Fruit fly (Drosophila melanogaster) whole organism, embryonic: ENCODE data around the gene MtnF.

Source experiments
- Blimp-1 ChIP-seq: fragments of 200-800 bp; sonication (Bioruptor generic); optimal IDR thresholded peaks from 3 replicates; lab custom pipeline; 2018; ENCODE audit warnings: missing biosample characterization, missing genetic modification characterization, mild to moderate bottlenecking, moderate library complexity, missing genetic modification reagents
- CG10321 ChIP-seq: fragments of 200-800 bp; sonication (Bioruptor generic); IDR thresholded peaks from 2 replicates; pipeline ENCODE4 v1.3.6; 2022; ENCODE audit warnings: missing biosample characterization, missing genetic modification characterization
- CG11093 ChIP-seq: fragments of 200-800 bp; sonication (Bioruptor generic); IDR thresholded peaks from 3 replicates; pipeline ENCODE4 v1.3.6; 2022; ENCODE audit warnings: missing biosample characterization, missing genetic modification characterization
- CG12299 ChIP-seq: fragments of 200-800 bp; sonication (Bioruptor generic); optimal IDR thresholded peaks from 2 replicates; lab custom pipeline; 2018; ENCODE audit warnings: missing biosample characterization, mild to moderate bottlenecking, missing genetic modification characterization
- CG12769 ChIP-seq: fragments of 200-800 bp; sonication (Bioruptor generic); optimal IDR thresholded peaks from 2 replicates; lab custom pipeline; 2019; ENCODE audit warnings: missing biosample characterization, mild to moderate bottlenecking, missing genetic modification characterization, moderate library complexity
- CG13296 ChIP-seq: fragments of 200-800 bp; sonication (Bioruptor generic); optimal IDR thresholded peaks from 3 replicates; lab custom pipeline; 2018; ENCODE audit warnings: missing biosample characterization, mild to moderate bottlenecking, missing genetic modification characterization
- CG13424 ChIP-seq: fragments of 200-800 bp; sonication (Bioruptor generic); optimal IDR thresholded peaks from 2 replicates; lab custom pipeline; 2019; ENCODE audit warnings: missing biosample characterization, mild to moderate bottlenecking, missing genetic modification characterization, moderate library complexity
- CG15269 ChIP-seq: fragments of 200-800 bp; sonication (Bioruptor generic); optimal IDR thresholded peaks from 2 replicates; lab custom pipeline; 2018; ENCODE audit warnings: missing biosample characterization, mild to moderate bottlenecking, missing genetic modification characterization, moderate library complexity
- CG15696 ChIP-seq: fragments of 200-800 bp; sonication (Bioruptor generic); optimal IDR thresholded peaks from 2 replicates; lab custom pipeline; 2019; ENCODE audit warnings: missing biosample characterization, mild to moderate bottlenecking, missing genetic modification characterization, moderate library complexity
- CG1603 ChIP-seq: fragments of 200-800 bp; sonication (Bioruptor generic); optimal IDR thresholded peaks from 2 replicates; lab custom pipeline; 2019; ENCODE audit warnings: missing biosample characterization, mild to moderate bottlenecking, missing genetic modification characterization, moderate library complexity
- CG17186 ChIP-seq: fragments of 200-800 bp; sonication (Bioruptor generic); optimal IDR thresholded peaks from 3 replicates; lab custom pipeline; 2017; ENCODE audit warnings: missing biosample characterization, missing genetic modification reagents, missing genetic modification characterization
- CG17912 ChIP-seq: fragments of 200-800 bp; sonication (Bioruptor generic); optimal IDR thresholded peaks from 2 replicates; lab custom pipeline; 2018; ENCODE audit warnings: missing biosample characterization, mild to moderate bottlenecking, missing genetic modification characterization
- CG2199 ChIP-seq: fragments of 200-800 bp; sonication (Bioruptor generic); IDR thresholded peaks from 3 replicates; pipeline ENCODE4 v1.3.6; 2022; ENCODE audit warnings: missing biosample characterization, missing genetic modification characterization
- CG2712 ChIP-seq: fragments of 200-800 bp; optimal IDR thresholded peaks from 3 replicates; lab custom pipeline; 2019; ENCODE audit warnings: missing biosample characterization, mild to moderate bottlenecking, missing genetic modification characterization, moderate library complexity
- CG33213 ChIP-seq: fragments of 200-800 bp; sonication (Bioruptor generic); optimal IDR thresholded peaks from 3 replicates; lab custom pipeline; 2016; ENCODE audit warnings: missing biosample characterization, missing genetic modification characterization
- CG3726 ChIP-seq: fragments of 200-800 bp; sonication (Bioruptor generic); IDR thresholded peaks from 3 replicates; pipeline ENCODE4, ENCODE4 v1.3.6; 2022; ENCODE audit warnings: missing biosample characterization, missing genetic modification characterization
- CG6654 ChIP-seq: fragments of 200-800 bp; sonication (Bioruptor generic); optimal IDR thresholded peaks from 2 replicates; lab custom pipeline; 2017; ENCODE audit warnings: missing biosample characterization, mild to moderate bottlenecking, missing genetic modification characterization
- CG6813 ChIP-seq: fragments of 200-800 bp; sonication (Bioruptor generic); optimal IDR thresholded peaks from 2 replicates; lab custom pipeline; 2017; ENCODE audit warnings: missing biosample characterization, missing genetic modification characterization, mild to moderate bottlenecking, moderate library complexity, missing genetic modification reagents
- CTCF ChIP-seq: fragments of 200-800 bp; sonication (Bioruptor generic); optimal IDR thresholded peaks from 2 replicates; lab custom pipeline; 2017; ENCODE audit warnings: missing biosample characterization, mild to moderate bottlenecking, missing genetic modification characterization, moderate library complexity
- D19A ChIP-seq: fragments of 200-800 bp; optimal IDR thresholded peaks from 3 replicates; lab custom pipeline; 2019; ENCODE audit warnings: missing biosample characterization, mild to moderate bottlenecking, missing genetic modification characterization, moderate library complexity
- E2f2 ChIP-seq: fragments of 200-800 bp; sonication (Bioruptor generic); IDR thresholded peaks from 2 replicates; pipeline ENCODE4 v1.3.6; 2022; ENCODE audit warnings: missing biosample characterization, missing genetic modification characterization
- HLH54F ChIP-seq: fragments of 200-800 bp; sonication (Bioruptor generic); optimal IDR thresholded peaks from 3 replicates; lab custom pipeline; 2016; ENCODE audit warnings: missing biosample characterization, missing genetic modification characterization
- Hey ChIP-seq: fragments of 200-800 bp; sonication (Bioruptor generic); optimal IDR thresholded peaks from 3 replicates; lab custom pipeline; 2018; ENCODE audit warnings: missing biosample characterization, mild to moderate bottlenecking, missing genetic modification characterization
- Meics ChIP-seq: fragments of 200-800 bp; sonication (Bioruptor generic); optimal IDR thresholded peaks from 2 replicates; lab custom pipeline; 2017; ENCODE audit warnings: missing biosample characterization, mild to moderate bottlenecking, missing genetic modification characterization
- NC2α ChIP-seq: fragments of 200-800 bp; sonication (Bioruptor generic); optimal IDR thresholded peaks from 2 replicates; lab custom pipeline; 2016; ENCODE audit warnings: missing biosample characterization, missing genetic modification characterization
- Scr ChIP-seq: fragments of 200-800 bp; sonication (Bioruptor generic); IDR thresholded peaks from 2 replicates; pipeline ENCODE4 v1.3.6; 2022; ENCODE audit warnings: missing biosample characterization, missing genetic modification characterization; ENCODE audit not compliant: partially characterized antibody
- Side ChIP-seq: fragments of 200-800 bp; sonication (Bioruptor generic); optimal IDR thresholded peaks from 2 replicates; lab custom pipeline; 2016; ENCODE audit warnings: missing biosample characterization, missing genetic modification characterization
- Trl ChIP-seq, 3 experiments: fragments of >200 bp in 2 of 3; fragments of 200-800 bp in 1 of 3; sonication (Bioruptor generic) in 1 of 3; optimal IDR thresholded peaks; 2 replicates in 1 of 3; 3 replicates in 2 of 3; lab custom pipeline; 2016 to 2017; ENCODE audit warnings: missing biosample characterization in 1 of 3, missing genetic modification characterization in 1 of 3
- abd-A ChIP-seq: fragments of 200-800 bp; sonication (Bioruptor generic); optimal IDR thresholded peaks from 3 replicates; lab custom pipeline; 2019; ENCODE audit warnings: missing biosample characterization, mild to moderate bottlenecking, missing genetic modification characterization, moderate library complexity
- ac ChIP-seq: fragments of 200-800 bp; sonication (Bioruptor generic); optimal IDR thresholded peaks from 3 replicates; lab custom pipeline; 2017; ENCODE audit warnings: missing biosample characterization, mild to moderate bottlenecking, missing genetic modification characterization
- btn ChIP-seq: fragments of 200-800 bp; sonication (Bioruptor generic); optimal IDR thresholded peaks from 2 replicates; lab custom pipeline; 2016; ENCODE audit warnings: missing biosample characterization, missing genetic modification characterization
- cwo ChIP-seq: fragments of 200-800 bp; sonication (Bioruptor generic); optimal IDR thresholded peaks from 3 replicates; lab custom pipeline; 2017; ENCODE audit warnings: missing biosample characterization, missing genetic modification characterization, mild to moderate bottlenecking, moderate library complexity, missing genetic modification reagents
- fd102C ChIP-seq: fragments of 200-800 bp; sonication (Bioruptor generic); optimal IDR thresholded peaks from 2 replicates; lab custom pipeline; 2018; ENCODE audit warnings: missing biosample characterization, mild to moderate bottlenecking, missing genetic modification characterization, moderate library complexity
- grn ChIP-seq: fragments of 200-800 bp; sonication (Bioruptor generic); optimal IDR thresholded peaks from 3 replicates; lab custom pipeline; 2017; ENCODE audit warnings: missing biosample characterization, missing genetic modification characterization
- inv ChIP-seq: fragments of 200-800 bp; sonication (Bioruptor generic); IDR thresholded peaks from 2 replicates; pipeline ENCODE4 v1.3.6; 2022; ENCODE audit warnings: missing biosample characterization, missing genetic modification characterization; ENCODE audit not compliant: partially characterized antibody
- mam ChIP-seq: fragments of 200-800 bp; sonication (Bioruptor generic); optimal IDR thresholded peaks from 3 replicates; lab custom pipeline; 2016; ENCODE audit warnings: missing biosample characterization, missing genetic modification characterization
- nom ChIP-seq: fragments of 200-800 bp; sonication (Bioruptor generic); optimal IDR thresholded peaks from 2 replicates; lab custom pipeline; 2017; ENCODE audit warnings: missing biosample characterization, missing genetic modification characterization, mild to moderate bottlenecking, moderate library complexity, missing genetic modification reagents
- pros ChIP-seq: fragments of 200-800 bp; sonication (Bioruptor generic); optimal IDR thresholded peaks from 3 replicates; lab custom pipeline; 2019; ENCODE audit warnings: missing biosample characterization, mild to moderate bottlenecking, missing genetic modification characterization, moderate library complexity
- salm ChIP-seq: fragments of 200-800 bp; sonication (Bioruptor generic); optimal IDR thresholded peaks from 2 replicates; lab custom pipeline; 2018; ENCODE audit warnings: missing biosample characterization, mild to moderate bottlenecking, missing genetic modification characterization
- sd ChIP-seq: fragments of 200-800 bp; sonication (Bioruptor generic); optimal IDR thresholded peaks from 3 replicates; lab custom pipeline; 2018; ENCODE audit warnings: missing biosample characterization, mild to moderate bottlenecking, missing genetic modification characterization, moderate library complexity
- sens ChIP-seq: fragments of 200-800 bp; sonication (Bioruptor generic); peaks from one replicate; lab custom pipeline; 2016; ENCODE audit warnings: missing biosample characterization, missing genetic modification characterization
- sima ChIP-seq: fragments of 200-800 bp; sonication (Bioruptor generic); optimal IDR thresholded peaks from 2 replicates; lab custom pipeline; 2016; ENCODE audit warnings: missing biosample characterization, missing genetic modification characterization
- slp2 ChIP-seq: fragments of 200-800 bp; sonication (Bioruptor generic); optimal IDR thresholded peaks from 2 replicates; lab custom pipeline; 2016; ENCODE audit warnings: missing biosample characterization, missing genetic modification characterization
- sr ChIP-seq: fragments of 200-800 bp; sonication (Bioruptor generic); IDR thresholded peaks from 3 replicates; pipeline ENCODE4 v1.3.6; 2022; ENCODE audit warnings: missing biosample characterization, missing genetic modification characterization
- stwl ChIP-seq: fragments of 200-800 bp; sonication (Bioruptor generic); optimal IDR thresholded peaks from 3 replicates; lab custom pipeline; 2018; ENCODE audit warnings: missing biosample characterization, mild to moderate bottlenecking, missing genetic modification characterization, moderate library complexity
- sug ChIP-seq: fragments of 200-800 bp; optimal IDR thresholded peaks from 2 replicates; lab custom pipeline; 2019; ENCODE audit warnings: missing biosample characterization, mild to moderate bottlenecking, missing genetic modification characterization, moderate library complexity
- tgo ChIP-seq: fragments of 200-800 bp; sonication (Bioruptor generic); IDR thresholded peaks from 3 replicates; pipeline ENCODE4 v1.3.6; 2022; ENCODE audit warnings: missing biosample characterization, missing genetic modification characterization
- tll ChIP-seq, 2 experiments: fragments of 200-800 bp in 1 of 2; fragments of >200 bp in 1 of 2; sonication (Bioruptor generic) in 1 of 2; optimal IDR thresholded peaks; 2 replicates each; lab custom pipeline; 2017 to 2019; ENCODE audit warnings: missing biosample characterization in 2 of 2, missing genetic modification characterization in 2 of 2, mild to moderate bottlenecking in 1 of 2, moderate library complexity in 1 of 2
- vvl ChIP-seq: fragments of 200-800 bp; sonication (Bioruptor generic); IDR thresholded peaks from 2 replicates; pipeline ENCODE4 v1.3.6; 2022; ENCODE audit warnings: missing biosample characterization, missing genetic modification characterization

The MtnF gene

dm6 chr3R:24604165-24604564, 30.8 kb downstream of the MtnF start:
- TF ChIP-seq sima (GFP tag; lab: Kevin White, UChicago) (no peak), sens (GFP tag; lab: Kevin White, UChicago) (peak; percentile 61), CG17186 (GFP tag; lab: Kevin White, UChicago) (no peak), ac (GFP tag; lab: Kevin White, UChicago) (peak; percentile 19), CG6813 (peak; percentile 24), HLH54F (GFP tag; lab: Kevin White, UChicago) (no peak), CTCF (no peak), CG33213 (GFP tag; lab: Kevin White, UChicago) (no peak), inv (GFP tag; lab: Robert Waterston, UW) (no peak), vvl (GFP tag; lab: Robert Waterston, UW) (peak; percentile 41; the same call in 1 of the 2 replicates), CG17912 (GFP tag; lab: Kevin White, UChicago) (no peak), CG15696 (peak; percentile 9), CG12769 (tag; lab: Kevin White, UChicago) (peak; percentile 60), CG6654 (GFP tag; lab: Kevin White, UChicago) (no peak), Trl (optimal IDR thresholded peaks at IDR 0.05; lab: Kevin White, UChicago) (no peak), Trl (GFP tag; optimal IDR thresholded peaks at IDR 0.05; lab: Kevin White, UChicago) (no peak), tll (GFP tag; optimal IDR thresholded peaks at IDR 0.05; lab: Kevin White, UChicago) (peak in 1 of 2 experiments; percentile 20), mam (GFP tag; lab: Kevin White, UChicago) (no peak), sr (GFP tag; lab: Robert Waterston, UW) (peak; percentile 83), CG13296 (GFP tag; lab: Kevin White, UChicago) (no peak), grn (GFP tag; lab: Kevin White, UChicago) (no peak), CG11093 (GFP tag; lab: Robert Waterston, UW) (no peak), pros (GFP tag; lab: Kevin White, UChicago) (no peak), CG3726 (no peak), CG2199 (peak; percentile 61; the same call in 1 of the 3 replicates), sd (peak; percentile 81), E2f2 (0 out of 2 replicates have a peak, but pooled peaks have one; percentile 8), CG1603 (tag; lab: Kevin White, UChicago) (no peak), Hey (tag; lab: Kevin White, UChicago) (no peak), CG12299 (no peak), tgo (no peak), abd-A (tag; lab: Kevin White, UChicago) (no peak), fd102C (GFP tag; lab: Kevin White, UChicago) (peak; percentile 57), btn (GFP tag; lab: Kevin White, UChicago) (no peak), D19A (tag; lab: Kevin White, UChicago) (peak; percentile 9)
- TF ChIP-seq, all 482 proteins: peak for 13

dm6 chr3R:24603399-24604131, 31.4 kb downstream of the MtnF start:
- TF ChIP-seq slp2, result no peak
- peak; percentile 93 for TF ChIP-seq vvl (GFP tag; lab: Robert Waterston, UW)
- peak; percentile 90 for TF ChIP-seq CG12769 (tag; lab: Kevin White, UChicago)
- TF ChIP-seq nom (GFP tag; lab: Kevin White, UChicago), result peak; percentile 80
- TF ChIP-seq Scr (GFP tag; lab: Robert Waterston, UW), result no peak
- TF ChIP-seq NC2α (GFP tag; lab: Kevin White, UChicago), result no peak
- no peak for TF ChIP-seq salm (tag; lab: Kevin White, UChicago)
- no peak for TF ChIP-seq stwl (tag; lab: Kevin White, UChicago)
- TF ChIP-seq Meics, result no peak
- peak; percentile 47 for TF ChIP-seq grn (GFP tag; lab: Kevin White, UChicago)
- no peak for TF ChIP-seq CG10321 (GFP tag; lab: Robert Waterston, UW)
- no peak for TF ChIP-seq CG15269 (tag; lab: Kevin White, UChicago)
- TF ChIP-seq Side, result no peak
- peak; percentile 3 for TF ChIP-seq sug (tag; lab: Kevin White, UChicago)
- TF ChIP-seq sens (GFP tag; lab: Kevin White, UChicago), result peak; percentile 83
- no peak for TF ChIP-seq CG13424 (tag; lab: Kevin White, UChicago)
- peak; percentile 42 for TF ChIP-seq Blimp-1 (GFP tag; lab: Kevin White, UChicago)
- peak; percentile 5 for TF ChIP-seq cwo
- no peak for TF ChIP-seq CG17186 (GFP tag; lab: Kevin White, UChicago)
- peak; percentile 11 for TF ChIP-seq CG2712 (tag; lab: Kevin White, UChicago)
